Fruit fly (Drosophila melanogaster) whole organism, prepupa: ENCODE measurements around the gene CG14234.

Source experiments
- CG10631 ChIP-seq: fragments of 200-800 bp; sonication (Bioruptor generic); optimal IDR thresholded peaks from 2 replicates; lab custom pipeline; 2016; ENCODE audit warnings: missing biosample characterization, missing genetic modification characterization
- CG11294 ChIP-seq: fragments of 200-800 bp; sonication (Bioruptor generic); IDR thresholded peaks from 2 replicates; pipeline ENCODE4 v1.3.6; 2022; ENCODE audit warnings: missing biosample characterization, missing genetic modification characterization
- CG11902 ChIP-seq: fragments of 200-800 bp; sonication (Bioruptor generic); optimal IDR thresholded peaks from 3 replicates; lab custom pipeline; 2016; ENCODE audit warnings: missing biosample characterization, missing genetic modification characterization
- CG15336 ChIP-seq: fragments of 200-800 bp; sonication (Bioruptor generic); IDR thresholded peaks from 2 replicates; pipeline ENCODE4 v1.3.6; 2022; ENCODE audit warnings: missing biosample characterization, missing genetic modification characterization
- CG3032 ChIP-seq: fragments of 200-800 bp; optimal IDR thresholded peaks from 2 replicates; lab custom pipeline; 2019; ENCODE audit warnings: missing biosample characterization, mild to moderate bottlenecking, missing genetic modification characterization, moderate library complexity
- CG31627 ChIP-seq: fragments of 200-800 bp; sonication (Bioruptor generic); optimal IDR thresholded peaks from 3 replicates; lab custom pipeline; 2016; ENCODE audit warnings: missing biosample characterization, missing genetic modification characterization
- CG32006 ChIP-seq: fragments of 200-800 bp; sonication (Bioruptor generic); optimal IDR thresholded peaks from 3 replicates; lab custom pipeline; 2017; ENCODE audit warnings: missing biosample characterization, mild to moderate bottlenecking, missing genetic modification characterization
- CG6163 ChIP-seq: fragments of 200-800 bp; sonication (Bioruptor generic); IDR thresholded peaks from 3 replicates; pipeline ENCODE4 v1.3.6; 2022; ENCODE audit warnings: missing biosample characterization, missing genetic modification characterization
- CG6792 ChIP-seq: fragments of 200-800 bp; sonication (Bioruptor generic); optimal IDR thresholded peaks from 3 replicates; lab custom pipeline; 2016; ENCODE audit warnings: missing biosample characterization, missing genetic modification characterization
- CG6808 ChIP-seq: fragments of 200-800 bp; sonication (Bioruptor generic); optimal IDR thresholded peaks from 3 replicates; lab custom pipeline; 2017; ENCODE audit warnings: missing biosample characterization, missing genetic modification characterization, mild to moderate bottlenecking, moderate library complexity, missing genetic modification reagents
- CG6854 ChIP-seq: fragments of 200-800 bp; sonication (Bioruptor generic); optimal IDR thresholded peaks from 2 replicates; lab custom pipeline; 2017; ENCODE audit warnings: missing biosample characterization, mild to moderate bottlenecking, missing genetic modification characterization
- CG7368 ChIP-seq: fragments of 200-800 bp; sonication (Bioruptor generic); optimal IDR thresholded peaks from 3 replicates; lab custom pipeline; 2016; ENCODE audit warnings: missing biosample characterization, missing genetic modification characterization
- CG9139 ChIP-seq: fragments of 200-800 bp; sonication (Bioruptor generic); optimal IDR thresholded peaks from 3 replicates; lab custom pipeline; 2017; ENCODE audit warnings: missing biosample characterization, mild to moderate bottlenecking, missing genetic modification characterization
- Eip75B ChIP-seq: fragments of 200-800 bp; sonication (Bioruptor generic); optimal IDR thresholded peaks from 3 replicates; lab custom pipeline; 2016; ENCODE audit warnings: missing biosample characterization, missing genetic modification characterization
- Eip78C ChIP-seq: fragments of 200-800 bp; sonication (Bioruptor generic); peaks from one replicate; lab custom pipeline; 2016; ENCODE audit warnings: missing biosample characterization, missing genetic modification characterization
- Eip93F ChIP-seq: fragments of 200-800 bp; sonication (Bioruptor generic); optimal IDR thresholded peaks from 2 replicates; lab custom pipeline; 2016; ENCODE audit warnings: missing biosample characterization, mild to moderate bottlenecking, missing genetic modification characterization
- Ets21C ChIP-seq: fragments of 200-800 bp; sonication (Bioruptor generic); optimal IDR thresholded peaks from 3 replicates; lab custom pipeline; 2016; ENCODE audit warnings: missing biosample characterization, missing genetic modification characterization
- Ets96B ChIP-seq: fragments of 200-800 bp; optimal IDR thresholded peaks from 2 replicates; lab custom pipeline; 2019; ENCODE audit warnings: missing biosample characterization, mild to moderate bottlenecking, missing genetic modification characterization, moderate library complexity
- Gug ChIP-seq: fragments of 200-800 bp; sonication (Bioruptor generic); IDR thresholded peaks from 2 replicates; pipeline ENCODE4 v1.3.6; 2022; ENCODE audit warnings: missing biosample characterization, missing genetic modification characterization
- Hr38 ChIP-seq: sonication (Bioruptor generic); optimal IDR thresholded peaks from 2 replicates; lab custom pipeline; 2016; ENCODE audit warnings: missing biosample characterization, missing genetic modification characterization
- Hr39 ChIP-seq: fragments of 200-800 bp; sonication (Bioruptor generic); optimal IDR thresholded peaks from 2 replicates; lab custom pipeline; 2016; ENCODE audit warnings: missing biosample characterization, missing genetic modification characterization
- Hr4 ChIP-seq: fragments of 200-800 bp; sonication (Bioruptor generic); optimal IDR thresholded peaks from 3 replicates; lab custom pipeline; 2016; ENCODE audit warnings: missing biosample characterization, missing genetic modification characterization
- Lpt ChIP-seq: fragments of 200-800 bp; sonication (Bioruptor generic); optimal IDR thresholded peaks from 3 replicates; lab custom pipeline; 2016; ENCODE audit warnings: missing biosample characterization, missing genetic modification characterization
- Met ChIP-seq: fragments of 200-800 bp; sonication (Bioruptor generic); optimal IDR thresholded peaks from 3 replicates; lab custom pipeline; 2016; ENCODE audit warnings: missing biosample characterization, missing genetic modification characterization
- Smox ChIP-seq: fragments of 200-800 bp; sonication (Bioruptor generic); optimal IDR thresholded peaks from 3 replicates; lab custom pipeline; 2016; ENCODE audit warnings: missing biosample characterization, missing genetic modification characterization
- Sox102F ChIP-seq: fragments of 200-800 bp; sonication (Bioruptor generic); optimal IDR thresholded peaks from 2 replicates; lab custom pipeline; 2016; ENCODE audit warnings: missing biosample characterization, mild to moderate bottlenecking, missing genetic modification characterization
- Sox15 ChIP-seq: fragments of 200-800 bp; sonication (Bioruptor generic); optimal IDR thresholded peaks from 3 replicates; lab custom pipeline; 2016; ENCODE audit warnings: missing biosample characterization, missing genetic modification characterization
- achi ChIP-seq: fragments of 200-800 bp; sonication (Bioruptor generic); optimal IDR thresholded peaks from 3 replicates; lab custom pipeline; 2016; ENCODE audit warnings: missing biosample characterization, missing genetic modification characterization
- acj6 ChIP-seq: fragments of 200-800 bp; sonication (Bioruptor generic); optimal IDR thresholded peaks from 3 replicates; lab custom pipeline; 2016; ENCODE audit warnings: missing biosample characterization, missing genetic modification characterization
- cyc ChIP-seq: fragments of 200-800 bp; sonication (Bioruptor generic); optimal IDR thresholded peaks from 3 replicates; lab custom pipeline; 2016; ENCODE audit warnings: missing biosample characterization, missing genetic modification characterization
- dsx ChIP-seq: fragments of 200-800 bp; optimal IDR thresholded peaks from 3 replicates; lab custom pipeline; 2019; ENCODE audit warnings: missing biosample characterization, mild to moderate bottlenecking, missing genetic modification characterization, moderate library complexity; ENCODE audit not compliant: poor library complexity, severe bottlenecking
- eg ChIP-seq: fragments of 200-800 bp; sonication (Bioruptor generic); IDR thresholded peaks from 3 replicates; pipeline ENCODE4 v1.3.6; 2022; ENCODE audit warnings: missing biosample characterization, missing genetic modification characterization
- esn ChIP-seq: fragments of 200-800 bp; sonication (Bioruptor generic); optimal IDR thresholded peaks from 2 replicates; lab custom pipeline; 2016; ENCODE audit warnings: missing biosample characterization, mild to moderate bottlenecking, missing genetic modification characterization, moderate library complexity
- fd59A ChIP-seq: fragments of 200-800 bp; sonication (Bioruptor generic); optimal IDR thresholded peaks from 2 replicates; lab custom pipeline; 2017; ENCODE audit warnings: missing biosample characterization, mild to moderate bottlenecking, missing genetic modification characterization, missing genetic modification reagents
- fd85E ChIP-seq: fragments of 200-800 bp; sonication (Bioruptor generic); optimal IDR thresholded peaks from 3 replicates; lab custom pipeline; 2016; ENCODE audit warnings: missing biosample characterization, missing genetic modification characterization
- fkh ChIP-seq: fragments of 200-800 bp; sonication (Bioruptor generic); optimal IDR thresholded peaks from 3 replicates; lab custom pipeline; 2017; ENCODE audit warnings: missing biosample characterization, mild to moderate bottlenecking, missing genetic modification characterization, moderate library complexity
- lz ChIP-seq: fragments of 200-800 bp; sonication (Bioruptor generic); optimal IDR thresholded peaks from 3 replicates; lab custom pipeline; 2016; ENCODE audit warnings: missing biosample characterization, missing genetic modification characterization
- net ChIP-seq: fragments of 200-800 bp; sonication (Bioruptor generic); optimal IDR thresholded peaks from 3 replicates; lab custom pipeline; 2016; ENCODE audit warnings: missing biosample characterization, missing genetic modification characterization
- pdm3 ChIP-seq: fragments of 200-800 bp; sonication (Bioruptor generic); optimal IDR thresholded peaks from 3 replicates; lab custom pipeline; 2016; ENCODE audit warnings: missing biosample characterization, missing genetic modification characterization
- salr ChIP-seq, 2 experiments: fragments of 200-800 bp; sonication (Bioruptor generic); optimal IDR thresholded peaks; 3 replicates each; lab custom pipeline; 2016 to 2018; ENCODE audit warnings: missing biosample characterization in 2 of 2, missing genetic modification characterization in 2 of 2, mild to moderate bottlenecking in 1 of 2
- spab ChIP-seq: fragments of 200-800 bp; sonication (Bioruptor generic); optimal IDR thresholded peaks from 2 replicates; lab custom pipeline; 2017; ENCODE audit warnings: missing biosample characterization, mild to moderate bottlenecking, missing genetic modification characterization, missing genetic modification reagents
- svp ChIP-seq: fragments of 200-800 bp; sonication (Bioruptor generic); peaks from one replicate; lab custom pipeline; 2016; ENCODE audit warnings: missing biosample characterization, missing genetic modification characterization
- vri ChIP-seq: fragments of 200-800 bp; sonication (Bioruptor generic); optimal IDR thresholded peaks from 3 replicates; lab custom pipeline; 2016; ENCODE audit warnings: missing biosample characterization, mild to moderate bottlenecking, missing genetic modification characterization

Gene CG14234

DNA sequence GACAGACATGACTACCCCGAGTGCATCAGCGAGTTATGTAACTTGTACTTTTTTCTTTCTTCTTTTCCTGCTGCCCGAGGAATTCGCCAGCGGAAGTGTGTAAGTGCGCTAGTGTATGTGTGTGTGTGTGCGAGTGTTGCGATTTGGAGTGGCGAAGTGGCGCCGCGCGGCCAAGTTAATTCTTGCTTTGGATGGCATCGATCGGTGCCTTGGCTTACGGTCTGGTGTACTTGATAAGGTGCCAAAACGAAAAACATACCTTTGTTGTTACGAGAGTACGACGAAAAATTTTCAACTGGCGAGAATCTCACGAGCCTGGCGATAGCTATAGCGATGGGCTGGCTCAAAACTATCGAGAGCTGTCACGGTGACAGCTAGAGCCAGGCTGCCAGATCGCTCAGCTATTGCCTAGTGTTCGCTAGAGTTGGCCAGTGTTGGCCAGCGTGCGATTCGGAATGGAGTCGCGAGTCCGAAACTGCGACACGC lies 8.7 kb downstream of the CG14234 start, which contains the start of the genes CG18809, COX6B, CG33932 and Rpp20 (continued):
- TF ChIP-seq esn (GFP tag; lab: Kevin White, UChicago) (peak; percentile 48), Sox15 (no peak), Lpt (GFP tag; lab: Kevin White, UChicago) (no peak), CG11294 (0 out of 2 replicates have a peak, but pooled peaks have one; percentile 17), CG31627 (GFP tag; lab: Kevin White, UChicago) (peak; percentile 59), CG11902 (GFP tag; lab: Kevin White, UChicago) (no peak), spab (GFP tag; lab: Kevin White, UChicago) (no peak), CG6808 (GFP tag; lab: Kevin White, UChicago) (no peak), fd85E (GFP tag; lab: Kevin White, UChicago) (no peak), CG6163 (GFP tag; lab: Robert Waterston, UW) (peak; percentile 44; the same call in 1 of the 3 replicates), CG9139 (GFP tag; lab: Kevin White, UChicago) (no peak), CG3032 (tag; lab: Kevin White, UChicago) (peak; percentile 21), achi (GFP tag; lab: Kevin White, UChicago) (peak; percentile 100), CG10631 (GFP tag; lab: Kevin White, UChicago) (no peak), CG6792 (GFP tag; lab: Kevin White, UChicago) (peak; percentile 5), CG15336 (GFP tag; lab: Robert Waterston, UW) (peak; percentile 34; the same call in 1 of the 2 replicates), Eip75B (GFP tag; lab: Kevin White, UChicago) (no peak), lz (GFP tag; lab: Kevin White, UChicago) (peak; percentile 55), svp (GFP tag; lab: Kevin White, UChicago) (no peak), Smox (GFP tag; lab: Kevin White, UChicago) (no peak), fd59A (GFP tag; lab: Kevin White, UChicago) (no peak), eg (peak; percentile 60; the same call in 1 of the 3 replicates), CG32006 (no peak), pdm3 (GFP tag; lab: Kevin White, UChicago) (no peak), CG6854 (GFP tag; lab: Kevin White, UChicago) (peak; percentile 43), Hr4 (GFP tag; lab: Kevin White, UChicago) (no peak), Ets96B (tag; lab: Kevin White, UChicago) (no peak), Gug (GFP tag; lab: Robert Waterston, UW) (no peak), Sox102F (GFP tag; lab: Kevin White, UChicago) (no peak), Hr39 (GFP tag; lab: Kevin White, UChicago) (peak; percentile 39), salr (GFP tag; optimal IDR thresholded peaks at IDR 0.05; lab: Kevin White, UChicago) (no peak), net (GFP tag; lab: Kevin White, UChicago) (no peak)
- TF ChIP-seq, all 60 proteins: peak for 21

DNA sequence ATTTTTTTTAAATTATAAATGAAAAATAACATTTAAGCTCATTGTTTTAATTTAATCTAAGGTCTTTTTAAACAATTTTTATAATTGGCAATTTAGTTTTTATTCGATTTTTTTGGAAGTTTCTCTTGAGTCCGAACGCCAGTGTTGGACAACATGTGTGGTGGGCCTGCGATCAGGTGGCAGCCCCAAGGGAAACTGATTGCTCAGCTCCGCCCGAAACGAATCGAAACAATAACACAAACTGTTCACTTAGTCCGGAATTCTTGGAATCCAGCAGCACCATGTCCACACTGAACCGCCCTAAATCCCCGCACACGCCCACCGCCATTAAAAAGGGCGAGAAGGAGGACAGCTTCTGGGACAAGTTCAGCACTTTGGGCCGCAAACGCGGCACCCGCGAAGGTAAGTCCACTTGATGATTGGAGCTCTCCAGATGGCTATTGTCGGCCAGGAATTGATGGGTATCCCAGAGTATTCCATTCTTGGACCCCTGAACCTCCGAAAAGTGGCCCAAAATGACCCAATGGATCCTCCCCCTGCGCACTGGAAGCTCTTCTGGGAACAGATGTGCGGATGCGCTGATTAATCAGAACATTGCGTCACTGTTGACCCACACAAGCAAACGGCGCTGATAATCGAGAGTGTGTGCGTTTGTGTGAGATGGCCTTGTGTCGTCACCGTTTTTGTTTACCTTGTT lies 10.7 kb downstream of the CG14234 start, which contains the start of gene parvin:
Gene parvin, plus strand, starts transcription at position 134 of the 697 bp plus-strand sequence.
- TF ChIP-seq Eip93F (GFP tag; lab: Kevin White, UChicago) (no peak), cyc (GFP tag; lab: Kevin White, UChicago) (no peak), CG11902 (GFP tag; lab: Kevin White, UChicago) (no peak), Hr38 (GFP tag; lab: Kevin White, UChicago) (no peak), Met (GFP tag; lab: Kevin White, UChicago) (no peak), achi (GFP tag; lab: Kevin White, UChicago) (peak; percentile 76), CG10631 (GFP tag; lab: Kevin White, UChicago) (no peak), Ets21C (GFP tag; lab: Kevin White, UChicago) (no peak), Eip78C (GFP tag; lab: Kevin White, UChicago) (peak; percentile 56), CG6808 (GFP tag; lab: Kevin White, UChicago) (no peak), dsx (no peak), CG7368 (GFP tag; lab: Kevin White, UChicago) (no peak), Ets96B (tag; lab: Kevin White, UChicago) (no peak), Hr39 (GFP tag; lab: Kevin White, UChicago) (no peak), Hr4 (GFP tag; lab: Kevin White, UChicago) (no peak), CG6792 (GFP tag; lab: Kevin White, UChicago) (no peak), spab (GFP tag; lab: Kevin White, UChicago) (no peak), CG11294 (no peak), acj6 (GFP tag; lab: Kevin White, UChicago) (no peak), CG9139 (GFP tag; lab: Kevin White, UChicago) (no peak), vri (GFP tag; lab: Kevin White, UChicago) (peak; percentile 66), fkh (no peak)
